Worm (Caenorhabditis elegans): ENCODE results near the gene gyg-1.

The gyg-1 gene

DNA sequence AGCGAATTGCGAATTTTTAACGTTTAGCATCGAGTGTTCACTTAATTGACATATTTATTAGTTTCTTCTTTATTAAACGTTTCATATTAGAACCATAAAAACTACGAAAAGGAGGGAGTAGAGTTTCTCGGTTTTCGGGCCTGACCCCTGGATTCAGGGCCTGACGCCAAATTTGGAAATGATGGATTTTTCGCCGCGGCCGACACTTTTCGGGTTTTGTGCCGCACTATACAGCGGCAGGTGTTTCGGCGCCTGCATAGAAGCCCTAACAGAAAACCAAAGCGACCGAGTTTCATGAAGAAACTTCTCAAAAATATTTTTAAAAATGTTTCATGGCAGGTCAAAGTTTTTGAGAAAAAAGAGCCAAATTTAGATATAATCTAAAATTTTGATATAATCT lies 37.1 kb upstream of the gyg-1 start:
- TF ChIP-seq mep-1 (tag; optimal IDR thresholded peaks at IDR 0.05) (no peak), ceh-39 (tag; optimal IDR thresholded peaks at IDR 0.05) (no peak), sem-2 (GFP tag; optimal IDR thresholded peaks at IDR 0.05) (no peak), unc-39 (tag; optimal IDR thresholded peaks at IDR 0.05) (no peak), hlh-1 (tag; optimal IDR thresholded peaks at IDR 0.05) (no peak), unc-120 (tag; optimal IDR thresholded peaks at IDR 0.05; ENCODE audit: poor library complexity, severe bottlenecking) (no peak), lsy-2 (tag; optimal IDR thresholded peaks at IDR 0.05) (no peak), zip-8 (tag; optimal IDR thresholded peaks at IDR 0.05) (no peak), nhr-12 (tag; optimal IDR thresholded peaks at IDR 0.05) (no peak)

DNA sequence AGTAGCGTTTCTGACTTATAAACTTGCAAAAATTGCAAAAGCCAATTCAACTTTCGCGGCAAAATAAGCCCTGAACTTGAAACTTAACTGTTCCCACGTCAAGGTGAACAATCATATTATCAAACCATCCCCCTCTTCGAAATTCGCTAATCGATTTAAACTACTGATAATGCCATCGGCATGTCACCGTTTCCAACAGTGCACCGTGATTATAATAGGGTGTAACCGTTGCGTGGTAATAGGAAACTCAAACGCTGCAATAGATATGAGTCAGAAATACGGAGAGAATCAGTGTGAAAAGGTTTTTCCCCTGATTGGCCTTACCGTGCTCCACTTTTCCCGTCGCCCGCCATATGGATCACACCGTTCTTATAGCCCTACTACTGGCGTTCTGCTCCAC lies 36.5 kb upstream of the gyg-1 start:
- TF ChIP-seq nhr-237 (tag; optimal IDR thresholded peaks at IDR 0.05) (no peak), elt-3 (tag; optimal IDR thresholded peaks at IDR 0.05) (no peak), ceh-43 (GFP tag; optimal IDR thresholded peaks at IDR 0.05) (no peak), tbx-8 (GFP tag; optimal IDR thresholded peaks at IDR 0.05) (no peak), unc-62 (GFP tag; optimal IDR thresholded peaks at IDR 0.05) (no peak), unc-39 (tag; optimal IDR thresholded peaks at IDR 0.05) (no peak), ces-1 (GFP tag; optimal IDR thresholded peaks at IDR 0.05) (no peak), nhr-2 (tag; optimal IDR thresholded peaks at IDR 0.05) (no peak), bed-3 (GFP tag; optimal IDR thresholded peaks at IDR 0.05) (no peak), cnd-1 (tag; optimal IDR thresholded peaks at IDR 0.05) (no peak), elt-1 (tag; optimal IDR thresholded peaks at IDR 0.05; ENCODE audit: borderline replicate concordance, insufficient read depth) (no peak)

DNA sequence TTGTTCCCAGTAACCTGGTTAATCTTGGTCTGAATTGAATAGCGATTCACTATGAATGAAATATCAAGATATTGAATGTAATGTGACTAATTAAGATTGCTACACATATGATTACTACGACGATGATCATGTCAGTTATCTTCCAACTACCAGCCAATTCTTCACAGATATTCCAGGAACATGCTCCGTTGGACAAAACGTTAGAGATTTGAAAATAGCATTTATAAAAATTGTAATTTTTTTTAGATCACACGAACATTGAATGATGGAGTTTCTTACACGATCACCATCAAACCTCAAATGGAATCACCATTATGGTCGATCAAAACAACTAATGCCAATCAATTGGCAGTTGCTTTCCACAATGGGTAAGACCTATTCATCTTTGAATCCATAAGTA lies 34.4 kb upstream of the gyg-1 start:
- TF ChIP-seq lin-13 (tag; optimal IDR thresholded peaks at IDR 0.05) = no peak
- no peak for TF ChIP-seq sptf-1 (tag; optimal IDR thresholded peaks at IDR 0.05)

DNA sequence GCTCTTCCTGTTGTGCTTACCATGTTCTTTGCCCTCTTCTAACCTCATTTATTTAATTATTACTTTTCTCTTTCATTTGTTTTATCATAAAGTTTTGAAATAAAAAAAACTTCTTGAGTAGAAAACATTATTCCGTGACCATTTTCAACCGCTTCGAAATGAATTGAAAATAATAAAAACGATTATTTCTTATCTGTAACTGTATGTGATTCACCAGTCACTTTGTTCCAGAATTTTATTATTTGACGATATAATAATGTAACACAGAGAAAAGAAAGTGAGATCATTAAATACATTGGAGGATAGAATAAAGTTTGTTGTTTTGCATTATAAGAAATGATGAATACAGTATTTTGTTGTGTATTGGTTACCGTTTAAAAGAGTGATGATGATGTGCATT lies 32.4 kb upstream of the gyg-1 start:
- TF ChIP-seq ham-2 (GFP tag; optimal IDR thresholded peaks at IDR 0.05) (no peak), flh-1 (GFP tag; optimal IDR thresholded peaks at IDR 0.05) (no peak), unc-39 (tag; optimal IDR thresholded peaks at IDR 0.05) (no peak), zip-8 (tag; optimal IDR thresholded peaks at IDR 0.05) (no peak), ztf-11 (tag; optimal IDR thresholded peaks at IDR 0.05) (no peak), tbx-8 (GFP tag; optimal IDR thresholded peaks at IDR 0.05) (no peak), mep-1 (tag; optimal IDR thresholded peaks at IDR 0.05) (no peak), sptf-1 (tag; optimal IDR thresholded peaks at IDR 0.05) (no peak), M03D4.4 (tag; optimal IDR thresholded peaks at IDR 0.05) (no peak), snpc-4 (tag; optimal IDR thresholded peaks at IDR 0.05) (no peak), lin-13 (tag; optimal IDR thresholded peaks at IDR 0.05) (no peak), mab-5 (tag; optimal IDR thresholded peaks at IDR 0.05) (no peak), ceh-43 (GFP tag; optimal IDR thresholded peaks at IDR 0.05) (no peak), ces-1 (GFP tag; optimal IDR thresholded peaks at IDR 0.05) (no peak), elt-1 (tag; optimal IDR thresholded peaks at IDR 0.05; ENCODE audit: borderline replicate concordance, insufficient read depth) (no peak), ceh-83 (GFP tag; optimal IDR thresholded peaks at IDR 0.05) (no peak), sem-2 (GFP tag; optimal IDR thresholded peaks at IDR 0.05) (no peak)

DNA sequence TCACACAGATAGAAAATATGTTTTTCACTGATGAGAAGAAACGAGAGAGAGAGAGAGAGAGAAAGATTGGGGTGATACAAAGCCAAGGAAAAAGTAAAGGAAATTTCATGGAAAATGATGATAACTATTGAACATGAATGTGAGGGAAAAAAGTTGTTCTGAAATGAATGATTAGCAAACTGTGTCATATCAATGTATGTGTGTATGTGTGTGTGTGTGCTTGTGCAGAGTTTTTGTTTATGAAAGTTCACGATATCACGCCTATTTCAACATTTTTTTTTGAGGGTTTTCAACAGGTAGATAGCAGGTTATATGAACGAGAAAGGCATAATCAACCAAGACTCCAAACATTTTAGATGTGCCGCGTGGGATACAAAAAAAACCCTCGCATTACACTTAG lies 30.9 kb upstream of the gyg-1 start:
- TF ChIP-seq M03D4.4 (tag; optimal IDR thresholded peaks at IDR 0.05) = no peak

DNA sequence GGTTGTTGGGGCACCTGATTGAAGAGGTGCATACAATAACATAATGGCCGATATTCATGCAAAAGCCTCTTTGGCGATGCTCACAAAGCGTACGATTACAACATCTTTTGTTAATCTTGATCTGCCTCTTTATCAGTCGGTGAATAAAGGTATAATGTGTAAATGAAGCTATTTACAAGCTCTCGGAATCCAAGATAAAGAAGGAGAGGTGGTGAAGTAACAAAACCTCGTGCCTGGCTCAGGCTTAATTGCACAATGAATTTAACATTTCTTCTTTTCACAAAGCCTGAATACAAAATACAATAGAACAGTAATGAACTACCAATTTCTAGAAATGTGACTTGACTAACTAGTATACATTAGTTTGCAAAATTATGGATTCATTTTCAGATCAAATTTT lies 30.2 kb upstream of the gyg-1 start:
- TF ChIP-seq ceh-83 (GFP tag; optimal IDR thresholded peaks at IDR 0.05) (no peak), M03D4.4 (tag; optimal IDR thresholded peaks at IDR 0.05) (no peak), flh-1 (GFP tag; optimal IDR thresholded peaks at IDR 0.05) (no peak), lin-32 (GFP tag; optimal IDR thresholded peaks at IDR 0.05) (no peak), blmp-1 (tag; optimal IDR thresholded peaks at IDR 0.05) (no peak), mab-5 (tag; optimal IDR thresholded peaks at IDR 0.05) (no peak), unc-120 (tag; optimal IDR thresholded peaks at IDR 0.05; ENCODE audit: poor library complexity, severe bottlenecking) (no peak), ceh-39 (tag; optimal IDR thresholded peaks at IDR 0.05) (no peak), bed-3 (GFP tag; optimal IDR thresholded peaks at IDR 0.05) (no peak), nhr-28 (tag; optimal IDR thresholded peaks at IDR 0.05) (no peak)
